Fruit fly (Drosophila melanogaster) whole organism, embryonic: ENCODE results near the gene CG7276.

Experiments
- ATbp ChIP-seq: fragments of 200-800 bp; sonication (Bioruptor generic); optimal IDR thresholded peaks from 2 replicates; lab custom pipeline; 2017; ENCODE audit warnings: missing biosample characterization, mild to moderate bottlenecking, missing genetic modification characterization, missing genetic modification reagents
- Adf1 ChIP-seq: fragments of 200-800 bp; sonication (Bioruptor generic); IDR thresholded peaks from 2 replicates; pipeline ENCODE4 v1.3.6; 2022; ENCODE audit warnings: missing biosample characterization, missing genetic modification characterization
- C15 ChIP-seq: fragments of 200-800 bp; sonication (Bioruptor generic); IDR thresholded peaks from 3 replicates; pipeline ENCODE4 v1.3.6; 2022; ENCODE audit warnings: missing biosample characterization, missing genetic modification characterization
- CG10267 ChIP-seq: fragments of 200-800 bp; sonication (Bioruptor generic); optimal IDR thresholded peaks from 2 replicates; lab custom pipeline; 2018; ENCODE audit warnings: missing biosample characterization, mild to moderate bottlenecking, missing genetic modification characterization, moderate library complexity
- CG10274 ChIP-seq: fragments of 200-800 bp; sonication (Bioruptor generic); optimal IDR thresholded peaks from 3 replicates; lab custom pipeline; 2017; ENCODE audit warnings: missing biosample characterization, mild to moderate bottlenecking, missing genetic modification characterization
- CG11723 ChIP-seq: fragments of 200-800 bp; sonication (Bioruptor generic); optimal IDR thresholded peaks from 2 replicates; lab custom pipeline; 2017; ENCODE audit warnings: missing biosample characterization, mild to moderate bottlenecking, missing genetic modification characterization
- CG12236 ChIP-seq: fragments of 200-800 bp; sonication (Bioruptor generic); optimal IDR thresholded peaks from 2 replicates; lab custom pipeline; 2016; ENCODE audit warnings: missing biosample characterization, missing genetic modification characterization
- CG14710 ChIP-seq: fragments of 200-800 bp; sonication (Bioruptor generic); optimal IDR thresholded peaks from 3 replicates; lab custom pipeline; 2019; ENCODE audit warnings: missing biosample characterization, mild to moderate bottlenecking, missing genetic modification characterization, moderate library complexity
- CG14965 ChIP-seq: fragments of 200-800 bp; sonication (Bioruptor generic); optimal IDR thresholded peaks from 2 replicates; lab custom pipeline; 2016; ENCODE audit warnings: missing biosample characterization, missing genetic modification characterization, borderline replicate concordance
- CG17829 ChIP-seq: fragments of 200-800 bp; optimal IDR thresholded peaks from 2 replicates; lab custom pipeline; 2019; ENCODE audit warnings: missing biosample characterization, mild to moderate bottlenecking, missing genetic modification characterization, moderate library complexity
- CG3163 ChIP-seq: fragments of 200-800 bp; sonication (Bioruptor generic); optimal IDR thresholded peaks from 3 replicates; lab custom pipeline; 2016; ENCODE audit warnings: missing biosample characterization, missing genetic modification characterization
- CG3281 ChIP-seq: fragments of 200-800 bp; sonication (Bioruptor generic); optimal IDR thresholded peaks from 3 replicates; lab custom pipeline; 2017; ENCODE audit warnings: missing biosample characterization, mild to moderate bottlenecking, missing genetic modification characterization
- CG7556 ChIP-seq: fragments of 200-800 bp; sonication (Bioruptor generic); optimal IDR thresholded peaks from 2 replicates; lab custom pipeline; 2017; ENCODE audit warnings: missing biosample characterization, mild to moderate bottlenecking, missing genetic modification characterization
- CG7786 ChIP-seq: fragments of 200-800 bp; sonication (Bioruptor generic); optimal IDR thresholded peaks from 2 replicates; lab custom pipeline; 2016; ENCODE audit warnings: missing biosample characterization, missing genetic modification characterization
- CG7987 ChIP-seq: fragments of 200-800 bp; sonication (Bioruptor generic); optimal IDR thresholded peaks from 2 replicates; lab custom pipeline; 2018; ENCODE audit warnings: missing biosample characterization, mild to moderate bottlenecking, missing genetic modification characterization, moderate library complexity
- CG8924 ChIP-seq: fragments of 200-800 bp; optimal IDR thresholded peaks from 3 replicates; lab custom pipeline; 2019; ENCODE audit warnings: missing biosample characterization, mild to moderate bottlenecking, missing genetic modification characterization, moderate library complexity
- HHEX ChIP-seq: fragments of 200-800 bp; sonication (Bioruptor generic); optimal IDR thresholded peaks from 3 replicates; lab custom pipeline; 2017; ENCODE audit warnings: missing biosample characterization, mild to moderate bottlenecking, missing genetic modification characterization, missing genetic modification reagents
- Hr78 ChIP-seq, 2 experiments: fragments of 200-800 bp in 1 of 2; fragments of >200 bp in 1 of 2; sonication (Bioruptor generic) in 1 of 2; optimal IDR thresholded peaks; 2 replicates each; lab custom pipeline; 2017 to 2019; ENCODE audit warnings: missing biosample characterization in 2 of 2, missing genetic modification characterization in 2 of 2, mild to moderate bottlenecking in 1 of 2, moderate library complexity in 1 of 2
- Lim3 ChIP-seq: fragments of 200-800 bp; sonication (Bioruptor generic); IDR thresholded peaks from 2 replicates; pipeline ENCODE4 v1.3.6; 2022; ENCODE audit warnings: missing biosample characterization, missing genetic modification characterization
- MBD-R2 ChIP-seq: fragments of 200-800 bp; sonication (Bioruptor generic); IDR thresholded peaks from 2 replicates; pipeline ENCODE4 v1.3.6; 2022; ENCODE audit warnings: missing biosample characterization, missing genetic modification characterization
- Max ChIP-seq: fragments of 200-800 bp; sonication (Bioruptor generic); optimal IDR thresholded peaks from 2 replicates; lab custom pipeline; 2016; ENCODE audit warnings: missing biosample characterization, mild to moderate bottlenecking, missing genetic modification characterization
- Neu2 ChIP-seq: fragments of 200-800 bp; sonication (Bioruptor generic); optimal IDR thresholded peaks from 3 replicates; lab custom pipeline; 2016; ENCODE audit warnings: missing biosample characterization, missing genetic modification characterization, borderline replicate concordance
- Nf-YA ChIP-seq: fragments of 200-800 bp; sonication (Bioruptor generic); IDR thresholded peaks from 2 replicates; pipeline ENCODE4 v1.3.6; 2022; ENCODE audit warnings: missing biosample characterization, missing genetic modification characterization
- Nf-YC ChIP-seq: fragments of 200-800 bp; optimal IDR thresholded peaks from 3 replicates; lab custom pipeline; 2019; ENCODE audit warnings: missing biosample characterization, mild to moderate bottlenecking, missing genetic modification characterization, moderate library complexity
- Rfx ChIP-seq: fragments of 200-800 bp; sonication (Bioruptor generic); IDR thresholded peaks from 2 replicates; pipeline ENCODE4 v1.3.6; 2022; ENCODE audit warnings: missing biosample characterization, missing genetic modification characterization
- Scr ChIP-seq: fragments of 200-800 bp; sonication (Bioruptor generic); IDR thresholded peaks from 2 replicates; pipeline ENCODE4 v1.3.6; 2022; ENCODE audit warnings: missing biosample characterization, missing genetic modification characterization; ENCODE audit not compliant: partially characterized antibody
- Side ChIP-seq: fragments of 200-800 bp; sonication (Bioruptor generic); optimal IDR thresholded peaks from 2 replicates; lab custom pipeline; 2016; ENCODE audit warnings: missing biosample characterization, missing genetic modification characterization
- Sin3A ChIP-seq: fragments of >200 bp; optimal IDR thresholded peaks from 2 replicates; lab custom pipeline; 2018
- bab2 ChIP-seq: fragments of 200-800 bp; sonication (Bioruptor generic); optimal IDR thresholded peaks from 2 replicates; lab custom pipeline; 2016; ENCODE audit warnings: missing biosample characterization, missing genetic modification characterization
- bcd ChIP-seq: fragments of 200-800 bp; sonication (Bioruptor generic); optimal IDR thresholded peaks from 2 replicates; lab custom pipeline; 2017; ENCODE audit warnings: missing biosample characterization, mild to moderate bottlenecking, missing genetic modification characterization
- cwo ChIP-seq: fragments of 200-800 bp; sonication (Bioruptor generic); optimal IDR thresholded peaks from 3 replicates; lab custom pipeline; 2017; ENCODE audit warnings: missing biosample characterization, missing genetic modification characterization, mild to moderate bottlenecking, moderate library complexity, missing genetic modification reagents
- eyg ChIP-seq: fragments of 200-800 bp; sonication (Bioruptor generic); optimal IDR thresholded peaks from 3 replicates; lab custom pipeline; 2016; ENCODE audit warnings: missing biosample characterization, missing genetic modification characterization
- fru ChIP-seq: fragments of >200 bp; optimal IDR thresholded peaks from 2 replicates; lab custom pipeline; 2017
- gcm ChIP-seq: fragments of 200-800 bp; sonication (Bioruptor generic); optimal IDR thresholded peaks from 2 replicates; lab custom pipeline; 2019; ENCODE audit warnings: missing biosample characterization, mild to moderate bottlenecking, missing genetic modification characterization, moderate library complexity
- ham ChIP-seq: fragments of 200-800 bp; sonication (Bioruptor generic); IDR thresholded peaks from 2 replicates; pipeline ENCODE4 v1.3.6; 2022; ENCODE audit warnings: missing biosample characterization, missing genetic modification characterization
- ind ChIP-seq: fragments of 200-800 bp; sonication (Bioruptor generic); optimal IDR thresholded peaks from 3 replicates; lab custom pipeline; 2016; ENCODE audit warnings: missing biosample characterization, missing genetic modification characterization
- inv ChIP-seq: fragments of 200-800 bp; sonication (Bioruptor generic); IDR thresholded peaks from 2 replicates; pipeline ENCODE4 v1.3.6; 2022; ENCODE audit warnings: missing biosample characterization, missing genetic modification characterization; ENCODE audit not compliant: partially characterized antibody
- jigr1 ChIP-seq: fragments of 200-800 bp; sonication (Bioruptor generic); IDR thresholded peaks from 3 replicates; pipeline ENCODE4 v1.3.6; 2022; ENCODE audit warnings: missing biosample characterization, missing genetic modification characterization
- mam ChIP-seq: fragments of 200-800 bp; sonication (Bioruptor generic); optimal IDR thresholded peaks from 3 replicates; lab custom pipeline; 2016; ENCODE audit warnings: missing biosample characterization, missing genetic modification characterization
- mirr ChIP-seq: fragments of 200-800 bp; sonication (Bioruptor generic); optimal IDR thresholded peaks from 3 replicates; lab custom pipeline; 2018; ENCODE audit warnings: missing biosample characterization, mild to moderate bottlenecking, missing genetic modification characterization
- nau ChIP-seq: fragments of 200-800 bp; sonication (Bioruptor generic); optimal IDR thresholded peaks from 3 replicates; lab custom pipeline; 2017; ENCODE audit warnings: missing biosample characterization, mild to moderate bottlenecking, missing genetic modification characterization, missing genetic modification reagents
- nerfin-2 ChIP-seq: fragments of 200-800 bp; sonication (Bioruptor generic); IDR thresholded peaks from 2 replicates; pipeline ENCODE4 v1.3.6; 2022; ENCODE audit warnings: missing biosample characterization, missing genetic modification characterization; ENCODE audit not compliant: partially characterized antibody
- pnt ChIP-seq: fragments of 200-800 bp; sonication (Bioruptor generic); optimal IDR thresholded peaks from 3 replicates; lab custom pipeline; 2016; ENCODE audit warnings: missing biosample characterization, missing genetic modification characterization
- ro ChIP-seq: fragments of 200-800 bp; sonication (Bioruptor generic); IDR thresholded peaks from 2 replicates; pipeline ENCODE4 v1.3.6; 2022; ENCODE audit warnings: missing biosample characterization, missing genetic modification characterization
- sd ChIP-seq: fragments of 200-800 bp; sonication (Bioruptor generic); optimal IDR thresholded peaks from 3 replicates; lab custom pipeline; 2018; ENCODE audit warnings: missing biosample characterization, mild to moderate bottlenecking, missing genetic modification characterization, moderate library complexity
- sisA ChIP-seq: fragments of 200-800 bp; sonication (Bioruptor generic); IDR thresholded peaks from 2 replicates; pipeline ENCODE4 v1.3.6; 2022; ENCODE audit warnings: missing biosample characterization, missing genetic modification characterization
- slp2 ChIP-seq: fragments of 200-800 bp; sonication (Bioruptor generic); optimal IDR thresholded peaks from 2 replicates; lab custom pipeline; 2016; ENCODE audit warnings: missing biosample characterization, missing genetic modification characterization
- wek ChIP-seq: fragments of 200-800 bp; sonication (Bioruptor generic); optimal IDR thresholded peaks from 3 replicates; lab custom pipeline; 2018; ENCODE audit warnings: missing biosample characterization, mild to moderate bottlenecking, missing genetic modification characterization, moderate library complexity
- wor ChIP-seq: fragments of 200-800 bp; sonication (Bioruptor generic); IDR thresholded peaks from 2 replicates; pipeline ENCODE4 v1.3.6; 2022; ENCODE audit warnings: missing biosample characterization, missing genetic modification characterization
- zfh2 ChIP-seq: fragments of 200-800 bp; sonication (Bioruptor generic); optimal IDR thresholded peaks from 2 replicates; lab custom pipeline; 2016; ENCODE audit warnings: missing biosample characterization, missing genetic modification characterization

The CG7276 gene

DNA sequence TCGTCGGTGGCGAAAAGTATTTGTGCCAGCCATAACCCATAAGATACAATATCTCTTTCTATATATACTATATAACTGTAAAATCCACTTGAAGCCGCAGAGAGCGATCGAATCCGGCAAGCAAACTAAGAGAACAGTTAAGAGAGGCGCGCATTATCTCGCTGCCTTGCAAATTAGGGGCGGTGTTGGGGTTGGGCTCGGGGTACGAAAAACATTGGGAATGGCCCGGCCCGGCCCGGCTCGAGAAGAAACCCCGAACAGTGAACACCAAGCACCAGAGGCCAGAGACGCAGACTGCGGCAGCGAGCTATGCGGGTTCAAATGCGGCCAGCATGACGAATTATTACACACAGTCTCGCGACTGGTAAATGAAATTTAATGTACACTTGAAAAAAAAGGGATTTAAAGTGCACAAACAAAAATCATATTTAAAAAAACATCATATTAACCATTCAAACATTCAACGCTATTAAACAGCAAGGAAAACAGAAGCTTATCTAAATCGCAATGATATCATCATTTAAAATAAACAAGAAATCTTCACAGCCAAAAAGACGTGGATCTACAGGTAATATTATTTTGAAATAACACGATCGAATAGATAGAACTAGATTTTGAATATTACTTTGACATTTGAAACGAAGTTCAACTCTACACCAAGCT is 34.5 kb downstream of the CG7276 start (continued):
- TF ChIP-seq Hr78 (GFP tag; optimal IDR thresholded peaks at IDR 0.05; lab: Kevin White, UChicago) (peak in 1 of 2 experiments; percentile 29), CG12236 (GFP tag; lab: Kevin White, UChicago) (no peak), Lim3 (no peak), CG10267 (tag; lab: Kevin White, UChicago) (peak; percentile 46), Rfx (peak; percentile 23; the same call in 1 of the 2 replicates), CG14710 (peak; percentile 74), ATbp (GFP tag; lab: Kevin White, UChicago) (no peak), fru (no peak), ham (GFP tag; lab: Robert Waterston, UW) (no peak), ind (GFP tag; lab: Kevin White, UChicago) (peak; percentile 52), gcm (GFP tag; lab: Kevin White, UChicago) (peak; percentile 79), Adf1 (GFP tag; lab: Robert Waterston, UW) (peak; percentile 76), CG7987 (GFP tag; lab: Kevin White, UChicago) (no peak), slp2 (GFP tag; lab: Kevin White, UChicago) (peak; percentile 15), CG11723 (no peak), ro (GFP tag; lab: Robert Waterston, UW) (no peak), sd (tag; lab: Kevin White, UChicago) (peak; percentile 18), mirr (GFP tag; lab: Kevin White, UChicago) (peak; percentile 15), bcd (GFP tag; lab: Kevin White, UChicago) (peak; percentile 6), CG7556 (GFP tag; lab: Kevin White, UChicago) (peak; percentile 54), inv (GFP tag; lab: Robert Waterston, UW) (no peak), sisA (GFP tag; lab: Robert Waterston, UW) (peak; percentile 42), CG7786 (GFP tag; lab: Kevin White, UChicago) (peak; percentile 15), nau (GFP tag; lab: Kevin White, UChicago) (no peak), zfh2 (GFP tag; lab: Kevin White, UChicago) (peak; percentile 22), Nf-YC (no peak), Side (GFP tag; lab: Kevin White, UChicago) (peak; percentile 33), eyg (GFP tag; lab: Kevin White, UChicago) (peak; percentile 21), mam (GFP tag; lab: Kevin White, UChicago) (peak; percentile 36), wek (no peak), MBD-R2 (GFP tag; lab: Robert Waterston, UW) (peak; percentile 16; the same call in 1 of the 2 replicates), Scr (GFP tag; lab: Robert Waterston, UW) (no peak), C15 (GFP tag; lab: Robert Waterston, UW) (0 out of 3 replicates have a peak, but pooled peaks have one; percentile 39), pnt (GFP tag; lab: Kevin White, UChicago) (no peak), Sin3A (no peak), nerfin-2 (no peak), wor (GFP tag; lab: Robert Waterston, UW) (peak; percentile 32; the same call in 1 of the 2 replicates), HHEX (GFP tag; lab: Kevin White, UChicago) (no peak), Neu2 (GFP tag; lab: Kevin White, UChicago) (no peak), Max (GFP tag; lab: Kevin White, UChicago) (peak; percentile 27), CG3281 (GFP tag; lab: Kevin White, UChicago) (peak; percentile 11), bab2 (GFP tag; lab: Kevin White, UChicago) (no peak), CG8924 (tag; lab: Kevin White, UChicago) (peak; percentile 17), CG10274 (peak; percentile 6), Nf-YA (GFP tag; lab: Robert Waterston, UW) (peak; percentile 53; the same call in 1 of the 2 replicates), cwo (GFP tag; lab: Kevin White, UChicago) (peak; percentile 34), CG3163 (GFP tag; lab: Kevin White, UChicago) (peak; percentile 89), CG14965 (no peak), jigr1 (no peak), CG17829 (peak; percentile 14)
